Worm (Caenorhabditis elegans): ENCODE results near the gene str-13.

The str-13 gene

ce11 chrV:2725225-2725624 lies 1.8 kb downstream of the str-13 start, which contains the start of gene srg-59:
Gene srg-59, minus strand, starts transcription at chrV:2725325.
- TF ChIP-seq snpc-1.3 (tag; optimal IDR thresholded peaks at IDR 0.05; ENCODE audit: insufficient read depth) = no peak
- TF ChIP-seq B0261.1 (tag; optimal IDR thresholded peaks at IDR 0.05) = no peak
- no peak for TF ChIP-seq pbrm-1 (GFP tag; IDR thresholded peaks at IDR 0.05)
- no peak for TF ChIP-seq dpff-1 (tag; optimal IDR thresholded peaks at IDR 0.05)
- no peak for TF ChIP-seq rcor-1 (GFP tag; IDR thresholded peaks at IDR 0.05)
- no peak for TF ChIP-seq lsy-27 (tag; optimal IDR thresholded peaks at IDR 0.05; ENCODE audit: borderline replicate concordance, insufficient read depth)
- no peak for TF ChIP-seq mxl-1 (tag; optimal IDR thresholded peaks at IDR 0.05)
- TF ChIP-seq mes-4 (tag; optimal IDR thresholded peaks at IDR 0.05) = no peak
- no peak for TF ChIP-seq B0019.2 (GFP tag; conservative IDR thresholded peaks at IDR 0.05)
- no peak for TF ChIP-seq ceh-27 (GFP tag; optimal IDR thresholded peaks at IDR 0.05)
- TF ChIP-seq ztf-28 (GFP tag; IDR thresholded peaks at IDR 0.05) = no peak

- no peak for TF ChIP-seq bed-1 (GFP tag; IDR thresholded peaks at IDR 0.05)
- no peak for TF ChIP-seq unc-62 (GFP tag; optimal IDR thresholded peaks at IDR 0.05)
These were observed 4.4 kb downstream of the str-13 start, which contains the start of gene srg-60 for ce11 chrV:2722555-2722954. Gene srg-60, minus strand, starts transcription at chrV:2722655.

ce11 chrV:2720763-2721162 lies 6.2 kb downstream of the str-13 start, which contains the start of gene srt-27:
Gene srt-27, minus strand, starts transcription at chrV:2720863.
- TF ChIP-seq pha-4 (tag; optimal IDR thresholded peaks at IDR 0.05) (no peak), K11D2.4 (GFP tag; IDR thresholded peaks at IDR 0.05) (no peak), Y67H2A.10 (GFP tag; conservative IDR thresholded peaks at IDR 0.05) (no peak), pbrm-1 (GFP tag; IDR thresholded peaks at IDR 0.05) (no peak), egl-44 (GFP tag; IDR thresholded peaks at IDR 0.05) (no peak), nhr-27 (tag; optimal IDR thresholded peaks at IDR 0.05) (no peak), ccch-3 (GFP tag; optimal IDR thresholded peaks at IDR 0.05) (no peak), ztf-6 (GFP tag; IDR thresholded peaks at IDR 0.05) (no peak), T26A5.8 (tag; optimal IDR thresholded peaks at IDR 0.05) (no peak), lin-54 (GFP tag; optimal IDR thresholded peaks at IDR 0.05) (no peak), ceh-100 (GFP tag; IDR thresholded peaks at IDR 0.05) (no peak), akir-1 (GFP tag; optimal IDR thresholded peaks at IDR 0.05) (no peak), F57A8.1 (GFP tag; optimal IDR thresholded peaks at IDR 0.05) (no peak)

ce11 chrV:2718688-2719185 lies 8.3 kb downstream of the str-13 start, which contains the start of gene srt-29:
Gene srt-29, minus strand, starts transcription at chrV:2719135.
- TF ChIP-seq athp-1 (tag; optimal IDR thresholded peaks at IDR 0.05) (no peak), egrh-3 (GFP tag; IDR thresholded peaks at IDR 0.05) (peak; percentile 72; the same call in 1 of the 2 replicates), mes-4 (tag; optimal IDR thresholded peaks at IDR 0.05) (no peak), dpl-1 (GFP tag; optimal IDR thresholded peaks at IDR 0.05) (no peak), lin-35 (GFP tag; optimal IDR thresholded peaks at IDR 0.05) (no peak), ztf-28 (GFP tag; IDR thresholded peaks at IDR 0.05) (0 out of 2 replicates have a peak, but pooled peaks have one; percentile 13), zfh-2 (GFP tag; conservative IDR thresholded peaks at IDR 0.05) (peak; percentile 88), zim-3 (tag; optimal IDR thresholded peaks at IDR 0.05) (no peak), snpc-4 (GFP tag; optimal IDR thresholded peaks at IDR 0.05) (no peak), snpc-4 (tag; optimal IDR thresholded peaks at IDR 0.05) (peak in 1 of 4 experiments; percentile 51)
